Fruit fly (Drosophila melanogaster) whole organism, embryonic: Measurements from ENCODE around the gene Drsl5.
A peak's percentile ranks its signal among the peaks of the same experiment; 100 is the strongest.

Experiments used
- ATbp ChIP-seq: fragments of 200-800 bp; sonication (Bioruptor generic); optimal IDR thresholded peaks from 2 replicates; lab custom pipeline; 2017; ENCODE audit warnings: missing biosample characterization, mild to moderate bottlenecking, missing genetic modification characterization, missing genetic modification reagents
- Abd-B ChIP-seq: fragments of 200-800 bp; sonication (Bioruptor generic); optimal IDR thresholded peaks from 2 replicates; lab custom pipeline; 2018; ENCODE audit warnings: missing biosample characterization, mild to moderate bottlenecking, missing genetic modification characterization, moderate library complexity
- Atf6 ChIP-seq: fragments of 200-800 bp; sonication (Bioruptor generic); IDR thresholded peaks from 2 replicates; pipeline ENCODE4 v1.3.6; 2022; ENCODE audit warnings: missing biosample characterization, missing genetic modification characterization
- B-H2 ChIP-seq: fragments of 200-800 bp; sonication (Bioruptor generic); optimal IDR thresholded peaks from 2 replicates; lab custom pipeline; 2018; ENCODE audit warnings: missing biosample characterization, mild to moderate bottlenecking, missing genetic modification characterization
- BEAF-32 ChIP-seq: fragments of 200-800 bp; sonication (Bioruptor generic); optimal IDR thresholded peaks from 3 replicates; lab custom pipeline; 2017; ENCODE audit warnings: missing biosample characterization, missing genetic modification characterization, mild to moderate bottlenecking, moderate library complexity, missing genetic modification reagents
- CG10321 ChIP-seq: fragments of 200-800 bp; sonication (Bioruptor generic); IDR thresholded peaks from 2 replicates; pipeline ENCODE4 v1.3.6; 2022; ENCODE audit warnings: missing biosample characterization, missing genetic modification characterization
- CG11456 ChIP-seq: fragments of 200-800 bp; sonication (Bioruptor generic); IDR thresholded peaks from 3 replicates; pipeline ENCODE4 v1.3.6; 2022; ENCODE audit warnings: missing biosample characterization, missing genetic modification characterization
- CG11723 ChIP-seq: fragments of 200-800 bp; sonication (Bioruptor generic); optimal IDR thresholded peaks from 2 replicates; lab custom pipeline; 2017; ENCODE audit warnings: missing biosample characterization, mild to moderate bottlenecking, missing genetic modification characterization
- CG15479 ChIP-seq: fragments of 200-800 bp; sonication (Bioruptor generic); optimal IDR thresholded peaks from 3 replicates; lab custom pipeline; 2019; ENCODE audit warnings: missing biosample characterization, mild to moderate bottlenecking, missing genetic modification characterization, moderate library complexity
- CG15514 ChIP-seq: fragments of 200-800 bp; sonication (Bioruptor generic); optimal IDR thresholded peaks from 3 replicates; lab custom pipeline; 2017; ENCODE audit warnings: missing biosample characterization, missing genetic modification characterization, mild to moderate bottlenecking, moderate library complexity, missing genetic modification reagents
- CG16813 ChIP-seq: fragments of 200-800 bp; sonication (Bioruptor generic); IDR thresholded peaks from 3 replicates; pipeline ENCODE4 v1.3.6; 2022; ENCODE audit warnings: missing biosample characterization, missing genetic modification characterization; ENCODE audit not compliant: partially characterized antibody
- CG17912 ChIP-seq: fragments of 200-800 bp; sonication (Bioruptor generic); optimal IDR thresholded peaks from 2 replicates; lab custom pipeline; 2018; ENCODE audit warnings: missing biosample characterization, mild to moderate bottlenecking, missing genetic modification characterization
- CG2678 ChIP-seq: fragments of 200-800 bp; sonication (Bioruptor generic); optimal IDR thresholded peaks from 3 replicates; lab custom pipeline; 2019; ENCODE audit warnings: missing biosample characterization, mild to moderate bottlenecking, missing genetic modification characterization, moderate library complexity
- CG2889 ChIP-seq: fragments of 200-800 bp; sonication (Bioruptor generic); IDR thresholded peaks from 3 replicates; pipeline ENCODE4 v1.3.6; 2022; ENCODE audit warnings: missing biosample characterization, missing genetic modification characterization
- CG6272 ChIP-seq: fragments of 200-800 bp; sonication (Bioruptor generic); IDR thresholded peaks from 2 replicates; pipeline ENCODE4 v1.3.6; 2022; ENCODE audit warnings: missing biosample characterization, missing genetic modification characterization
- CG6791 ChIP-seq: fragments of 200-800 bp; sonication (Bioruptor generic); IDR thresholded peaks from 3 replicates; pipeline ENCODE4 v1.3.6; 2022; ENCODE audit warnings: missing biosample characterization, missing genetic modification characterization; ENCODE audit not compliant: partially characterized antibody
- CG6854 ChIP-seq: fragments of 200-800 bp; sonication (Bioruptor generic); optimal IDR thresholded peaks from 3 replicates; lab custom pipeline; 2017; ENCODE audit warnings: missing biosample characterization, mild to moderate bottlenecking, missing genetic modification characterization
- Chrac-16 ChIP-seq: fragments of 200-800 bp; sonication (Bioruptor generic); optimal IDR thresholded peaks from 3 replicates; lab custom pipeline; 2016; ENCODE audit warnings: missing biosample characterization, missing genetic modification characterization
- Dfd ChIP-seq, 2 experiments: fragments of >200 bp; optimal IDR thresholded peaks; 2 replicates each; lab custom pipeline; 2017; ENCODE audit warnings: missing biosample characterization in 2 of 2, missing genetic modification characterization in 2 of 2
- Dip3 ChIP-seq: fragments of 200-800 bp; sonication (Bioruptor generic); optimal IDR thresholded peaks from 3 replicates; lab custom pipeline; 2016; ENCODE audit warnings: missing biosample characterization, missing genetic modification characterization
- E2f2 ChIP-seq: fragments of 200-800 bp; sonication (Bioruptor generic); IDR thresholded peaks from 2 replicates; pipeline ENCODE4 v1.3.6; 2022; ENCODE audit warnings: missing biosample characterization, missing genetic modification characterization
- Elba2 ChIP-seq: fragments of 200-800 bp; sonication (Bioruptor generic); optimal IDR thresholded peaks from 3 replicates; lab custom pipeline; 2016; ENCODE audit warnings: missing biosample characterization, missing genetic modification characterization
- H2.0 ChIP-seq: fragments of 200-800 bp; sonication (Bioruptor generic); IDR thresholded peaks from 2 replicates; pipeline ENCODE4 v1.3.6; 2022; ENCODE audit warnings: missing biosample characterization, missing genetic modification characterization
- Max ChIP-seq: fragments of 200-800 bp; sonication (Bioruptor generic); optimal IDR thresholded peaks from 2 replicates; lab custom pipeline; 2016; ENCODE audit warnings: missing biosample characterization, mild to moderate bottlenecking, missing genetic modification characterization
- Opbp ChIP-seq: fragments of 200-800 bp; sonication (Bioruptor generic); IDR thresholded peaks from 3 replicates; pipeline ENCODE4 v1.3.6; 2022; ENCODE audit warnings: missing biosample characterization, missing genetic modification characterization; ENCODE audit not compliant: partially characterized antibody
- Poxn ChIP-seq: fragments of 200-800 bp; sonication (Bioruptor generic); IDR thresholded peaks from 2 replicates; pipeline ENCODE4 v1.3.6; 2022; ENCODE audit warnings: missing biosample characterization, missing genetic modification characterization
- Ptx1 ChIP-seq: fragments of 200-800 bp; sonication (Bioruptor generic); IDR thresholded peaks from 2 replicates; pipeline ENCODE4 v1.3.6; 2022; ENCODE audit warnings: missing biosample characterization, missing genetic modification characterization
- Side ChIP-seq: fragments of 200-800 bp; sonication (Bioruptor generic); optimal IDR thresholded peaks from 2 replicates; lab custom pipeline; 2016; ENCODE audit warnings: missing biosample characterization, missing genetic modification characterization
- Sin3A ChIP-seq: fragments of >200 bp; optimal IDR thresholded peaks from 2 replicates; lab custom pipeline; 2018
- Six4 ChIP-seq: fragments of 200-800 bp; sonication (Bioruptor generic); optimal IDR thresholded peaks from 2 replicates; lab custom pipeline; 2016; ENCODE audit warnings: missing biosample characterization, missing genetic modification characterization
- Taf1 ChIP-seq: fragments of 200-800 bp; sonication (Bioruptor generic); IDR thresholded peaks from 2 replicates; pipeline ENCODE4 v1.3.6; 2022; ENCODE audit warnings: missing biosample characterization, missing genetic modification characterization
- Tbp ChIP-seq: fragments of >200 bp; optimal IDR thresholded peaks from 2 replicates; lab custom pipeline; 2018; ENCODE audit warnings: missing biosample characterization, missing genetic modification characterization
- ac ChIP-seq: fragments of 200-800 bp; sonication (Bioruptor generic); optimal IDR thresholded peaks from 3 replicates; lab custom pipeline; 2017; ENCODE audit warnings: missing biosample characterization, mild to moderate bottlenecking, missing genetic modification characterization
- ase ChIP-seq: fragments of 200-800 bp; sonication (Bioruptor generic); IDR thresholded peaks from 3 replicates; pipeline ENCODE4 v1.3.6; 2022; ENCODE audit warnings: missing biosample characterization, missing genetic modification characterization
- cato ChIP-seq: fragments of 200-800 bp; sonication (Bioruptor generic); optimal IDR thresholded peaks from 2 replicates; lab custom pipeline; 2016; ENCODE audit warnings: missing biosample characterization, missing genetic modification characterization, borderline replicate concordance
- corto ChIP-seq: fragments of 200-800 bp; sonication (Bioruptor generic); optimal IDR thresholded peaks from 2 replicates; lab custom pipeline; 2016; ENCODE audit warnings: missing biosample characterization, mild to moderate bottlenecking, missing genetic modification characterization, moderate library complexity
- crol ChIP-seq: fragments of 200-800 bp; sonication (Bioruptor generic); IDR thresholded peaks from 2 replicates; pipeline ENCODE4 v1.3.6; 2022; ENCODE audit warnings: missing biosample characterization, missing genetic modification characterization
- danr ChIP-seq: fragments of 200-800 bp; sonication (Bioruptor generic); IDR thresholded peaks from 2 replicates; pipeline ENCODE4 v1.3.6; 2022; ENCODE audit warnings: missing biosample characterization, missing genetic modification characterization
- en ChIP-seq: fragments of 200-800 bp; sonication (Bioruptor generic); optimal IDR thresholded peaks from 2 replicates; lab custom pipeline; 2016; ENCODE audit warnings: missing biosample characterization, missing genetic modification characterization
- gcm ChIP-seq: fragments of 200-800 bp; sonication (Bioruptor generic); optimal IDR thresholded peaks from 2 replicates; lab custom pipeline; 2019; ENCODE audit warnings: missing biosample characterization, mild to moderate bottlenecking, missing genetic modification characterization, moderate library complexity
- kah ChIP-seq: fragments of 200-800 bp; sonication (Bioruptor generic); optimal IDR thresholded peaks from 2 replicates; lab custom pipeline; 2018; ENCODE audit warnings: missing biosample characterization, mild to moderate bottlenecking, missing genetic modification characterization
- peb ChIP-seq: fragments of 200-800 bp; sonication (Bioruptor generic); IDR thresholded peaks from 2 replicates; pipeline ENCODE4 v1.3.6; 2022; ENCODE audit warnings: missing biosample characterization, missing genetic modification characterization
- pita ChIP-seq: fragments of 200-800 bp; sonication (Bioruptor generic); optimal IDR thresholded peaks from 2 replicates; lab custom pipeline; 2017; ENCODE audit warnings: missing biosample characterization, mild to moderate bottlenecking, missing genetic modification characterization
- pnt ChIP-seq: fragments of 200-800 bp; sonication (Bioruptor generic); optimal IDR thresholded peaks from 3 replicates; lab custom pipeline; 2016; ENCODE audit warnings: missing biosample characterization, missing genetic modification characterization
- prd ChIP-seq, 3 experiments: fragments of >200 bp in 2 of 3; fragments of 200-800 bp in 1 of 3; sonication (Bioruptor generic) in 1 of 3; optimal IDR thresholded peaks in 2 of 3; IDR thresholded peaks in 1 of 3; 2 replicates in 2 of 3; 3 replicates in 1 of 3; pipeline versions ENCODE4 v1.3.6 to Lab custom; 2017 to 2022; ENCODE audit warnings: missing biosample characterization in 1 of 3, missing genetic modification characterization in 1 of 3
- pros ChIP-seq: fragments of 200-800 bp; sonication (Bioruptor generic); optimal IDR thresholded peaks from 3 replicates; lab custom pipeline; 2019; ENCODE audit warnings: missing biosample characterization, mild to moderate bottlenecking, missing genetic modification characterization, moderate library complexity
- sens-2 ChIP-seq: fragments of 200-800 bp; sonication (Bioruptor generic); IDR thresholded peaks from 2 replicates; pipeline ENCODE4 v1.3.6; 2022; ENCODE audit warnings: missing biosample characterization, missing genetic modification characterization
- sim ChIP-seq: fragments of 200-800 bp; sonication (Bioruptor generic); IDR thresholded peaks from 2 replicates; pipeline ENCODE4 v1.3.6; 2022; ENCODE audit warnings: missing biosample characterization, missing genetic modification characterization
- sr ChIP-seq: fragments of 200-800 bp; sonication (Bioruptor generic); IDR thresholded peaks from 3 replicates; pipeline ENCODE4 v1.3.6; 2022; ENCODE audit warnings: missing biosample characterization, missing genetic modification characterization
- sug ChIP-seq: fragments of 200-800 bp; optimal IDR thresholded peaks from 2 replicates; lab custom pipeline; 2019; ENCODE audit warnings: missing biosample characterization, mild to moderate bottlenecking, missing genetic modification characterization, moderate library complexity

Gene Drsl5

dm6 chr3L:3300345-3300744, 16.2 kb upstream of the Drsl5 start (continued):
- no peak for TF ChIP-seq corto (GFP tag; lab: Kevin White, UChicago)
- TF ChIP-seq ATbp = peak; percentile 59
- peak; percentile 46; the same call in 1 of the 3 replicates for TF ChIP-seq ase
- peak; percentile 61 for TF ChIP-seq gcm
- 0 out of 3 replicates have a peak, but pooled peaks have one; percentile 33 for TF ChIP-seq CG2889 (GFP tag; lab: Robert Waterston, UW)
- no peak for TF ChIP-seq prd (optimal IDR thresholded peaks at IDR 0.05; lab: Kevin White, UChicago)
- peak; percentile 65; the same call in 2 of the 3 replicates for TF ChIP-seq prd (GFP tag; IDR thresholded peaks at IDR 0.05; lab: Robert Waterston, UW)
- peak; percentile 58 for TF ChIP-seq pnt
- no peak for TF ChIP-seq CG15479
- no peak for TF ChIP-seq pita (GFP tag; lab: Kevin White, UChicago)
- TF ChIP-seq CG6854 (GFP tag; lab: Kevin White, UChicago) = peak; percentile 17
- peak; percentile 77 for TF ChIP-seq CG2678
- TF ChIP-seq CG16813 (GFP tag; lab: Robert Waterston, UW) = no peak
- peak; percentile 38 for TF ChIP-seq Six4
- no peak for TF ChIP-seq cato
- 0 out of 2 replicates have a peak, but pooled peaks have one; percentile 10 for TF ChIP-seq peb (GFP tag; lab: Robert Waterston, UW)
- no peak for TF ChIP-seq Poxn
- no peak for TF ChIP-seq Elba2 (GFP tag; lab: Kevin White, UChicago)
- 0 out of 3 replicates have a peak, but pooled peaks have one; percentile 35 for TF ChIP-seq sr (GFP tag; lab: Robert Waterston, UW)
- TF ChIP-seq Ptx1 (GFP tag; lab: Robert Waterston, UW) = peak; percentile 82
- TF ChIP-seq CG11456 (GFP tag; lab: Robert Waterston, UW) = peak; percentile 63; the same call in 1 of the 3 replicates
- TF ChIP-seq sens-2 (GFP tag; lab: Robert Waterston, UW) = 0 out of 2 replicates have a peak, but pooled peaks have one; percentile 19
- no peak for TF ChIP-seq Sin3A (lab: Kevin White, UChicago)
- 0 out of 2 replicates have a peak, but pooled peaks have one; percentile 55 for TF ChIP-seq sim
- TF ChIP-seq Abd-B = no peak
- TF ChIP-seq CG17912 (GFP tag; lab: Kevin White, UChicago) = no peak
- no peak for TF ChIP-seq pros (GFP tag; lab: Kevin White, UChicago)
- TF ChIP-seq Taf1 (GFP tag; lab: Robert Waterston, UW) = no peak
- no peak for TF ChIP-seq CG6272 (GFP tag; lab: Robert Waterston, UW)
- no peak for TF ChIP-seq sug (tag; lab: Kevin White, UChicago)
- TF ChIP-seq crol = no peak
- no peak for TF ChIP-seq ac (GFP tag; lab: Kevin White, UChicago)
- peak; percentile 41 for TF ChIP-seq Max (GFP tag; lab: Kevin White, UChicago)
- peak; percentile 25 for TF ChIP-seq kah (GFP tag; lab: Kevin White, UChicago)
- peak; percentile 40 for TF ChIP-seq en (GFP tag; lab: Kevin White, UChicago)
- TF ChIP-seq Atf6 (GFP tag; lab: Robert Waterston, UW) = peak; percentile 57; the same call in 1 of the 2 replicates
- TF ChIP-seq CG6791 (GFP tag; lab: Robert Waterston, UW) = no peak
- no peak for TF ChIP-seq Dip3 (GFP tag; lab: Kevin White, UChicago)
- TF ChIP-seq Side (GFP tag; lab: Kevin White, UChicago) = no peak
- no peak for TF ChIP-seq Dfd (GFP tag; optimal IDR thresholded peaks at IDR 0.05; lab: Kevin White, UChicago)
- TF ChIP-seq CG15514 = peak; percentile 27
- no peak for TF ChIP-seq Opbp (GFP tag; lab: Robert Waterston, UW)
- no peak for TF ChIP-seq B-H2 (GFP tag; lab: Kevin White, UChicago)
- TF ChIP-seq E2f2 = peak; percentile 43; the same call in 1 of the 2 replicates
- TF ChIP-seq danr = 0 out of 2 replicates have a peak, but pooled peaks have one; percentile 20
- TF ChIP-seq CG10321 = no peak
- TF ChIP-seq BEAF-32 (GFP tag; lab: Kevin White, UChicago) = no peak
- TF ChIP-seq Tbp (GFP tag; lab: Kevin White, UChicago) = no peak
- no peak for TF ChIP-seq CG11723 (GFP tag; lab: Kevin White, UChicago)
- peak; percentile 71 for TF ChIP-seq H2.0 (GFP tag; lab: Robert Waterston, UW)
- peak; percentile 33 for TF ChIP-seq Chrac-16 (GFP tag; lab: Kevin White, UChicago)
